Fruit fly (Drosophila melanogaster): ENCODE measurements around the gene CG9328.

The CG9328 gene

dm6 chr2L:20840462-20841038, 43.0 kb downstream of the CG9328 start, which contains the start of gene CG31676:
TSS of gene CG31676 (plus strand) at chr2L:20840750.
- no peak for TF ChIP-seq noc (tag; optimal IDR thresholded peaks at IDR 0.05)

dm6 chr2L:20844381-20844780, 46.9 kb downstream of the CG9328 start:
- no peak for TF ChIP-seq noc (tag; optimal IDR thresholded peaks at IDR 0.05)

- no peak for TF ChIP-seq noc (tag; optimal IDR thresholded peaks at IDR 0.05)
Observed at dm6 chr2L:20849000-20849399, 51.5 kb downstream of the CG9328 start, which contains the start of gene CG14402. TSS of gene CG14402 (plus strand) at chr2L:20849300.

dm6 chr2L:20851592-20851991, 54.1 kb downstream of the CG9328 start:
- no peak for TF ChIP-seq noc (tag; optimal IDR thresholded peaks at IDR 0.05)

- no peak for TF ChIP-seq noc (tag; optimal IDR thresholded peaks at IDR 0.05)
Observed at dm6 chr2L:20852092-20852628, 54.6 kb downstream of the CG9328 start, which contains the start of gene twit. TSS of gene twit (plus strand) at chr2L:20852578.

dm6 chr2L:20857791-20858190, 60.3 kb downstream of the CG9328 start, which contains the start of gene CG14400:
TSS of gene CG14400 (minus strand) at chr2L:20857891.
- no peak for TF ChIP-seq noc (tag; optimal IDR thresholded peaks at IDR 0.05)

- TF ChIP-seq noc (tag; optimal IDR thresholded peaks at IDR 0.05), result no peak
Observed at dm6 chr2L:20858371-20859340, 61.1 kb downstream of the CG9328 start, which contains the start of gene bero. TSS of gene bero (plus strand) at chr2L:20858695.

All from whole organism, larva.